Worm (Caenorhabditis elegans) whole organism, young adult: ENCODE data around the gene Y51H7C.13.

Experiments used
- B0261.1 ChIP-seq: sonication (generic microtip); optimal IDR thresholded peaks from 2 replicates; lab custom pipeline; 2016; ENCODE audit warnings: mild to moderate bottlenecking, missing genetic modification characterization, moderate library complexity, missing compliant biosample characterization
- C17E4.6 ChIP-seq: fragments of 200-800 bp; sonication (Bioruptor generic); IDR thresholded peaks from 2 replicates; pipeline ENCODE4 v1.3.6; 2022; ENCODE audit warnings: missing genetic modification reagents, missing genetic modification characterization, missing compliant biosample characterization
- F23B12.7 ChIP-seq: sonication (generic microtip); optimal IDR thresholded peaks from 2 replicates; lab custom pipeline; 2017; ENCODE audit warnings: missing genetic modification characterization, mild to moderate bottlenecking, missing compliant biosample characterization, antibody characterized with exemption, moderate library complexity; ENCODE audit not compliant: insufficient read depth
- F52B5.7 ChIP-seq: sonication (generic microtip); optimal IDR thresholded peaks from 2 replicates; lab custom pipeline; 2016; ENCODE audit warnings: mild to moderate bottlenecking, missing genetic modification characterization, missing compliant biosample characterization
- F55B11.4 ChIP-seq: sonication (generic microtip); optimal IDR thresholded peaks from 2 replicates; lab custom pipeline; 2016; ENCODE audit warnings: missing compliant biosample characterization, missing genetic modification characterization, borderline replicate concordance; ENCODE audit not compliant: insufficient read depth
- F57A8.1 ChIP-seq: fragments of 200-800 bp; sonication (Bioruptor generic); optimal IDR thresholded peaks from 2 replicates; lab custom pipeline; 2018; ENCODE audit warnings: mild to moderate bottlenecking, missing genetic modification characterization, moderate library complexity, missing compliant biosample characterization
- F57C9.4 ChIP-seq: sonication (generic microtip); optimal IDR thresholded peaks from 2 replicates; lab custom pipeline; 2017; ENCODE audit warnings: mild to moderate bottlenecking, missing genetic modification characterization, missing compliant biosample characterization
- Y53F4B.3 ChIP-seq: fragments of 200-800 bp; sonication (Bioruptor generic); IDR thresholded peaks from 2 replicates; pipeline ENCODE4 v1.3.6; 2022; ENCODE audit warnings: missing genetic modification reagents, missing genetic modification characterization, missing compliant biosample characterization
- Y53G8AR.9 ChIP-seq: fragments of 200-800 bp; sonication (Bioruptor generic); conservative IDR thresholded peaks from 2 replicates; pipeline ENCODE4 v1.3.6; 2022; ENCODE audit warnings: missing genetic modification reagents, missing genetic modification characterization, missing compliant biosample characterization
- Y56A3A.18 ChIP-seq: fragments of 200-800 bp; sonication (Bioruptor generic); IDR thresholded peaks from 2 replicates; pipeline ENCODE4 v1.3.6; 2022; ENCODE audit warnings: missing genetic modification reagents, missing genetic modification characterization, missing compliant biosample characterization
- akir-1 ChIP-seq: fragments of 200-800 bp; sonication (Bioruptor generic); optimal IDR thresholded peaks from 2 replicates; lab custom pipeline; 2018; ENCODE audit warnings: mild to moderate bottlenecking, missing genetic modification characterization, moderate library complexity, missing compliant biosample characterization
- ama-1 ChIP-seq, 3 experiments: fragments of 150-350 bp in 1 of 3; sonication (generic microtip) in 2 of 3; optimal IDR thresholded peaks; 2 replicates each; lab custom pipeline; 2014 to 2018; ENCODE audit warnings: missing biosample characterization in 2 of 3, missing genetic modification characterization in 2 of 3, missing genetic modification reagents in 2 of 3
- aptf-2 ChIP-seq: fragments of 200-800 bp; sonication (Bioruptor generic); conservative IDR thresholded peaks from 2 replicates; pipeline ENCODE4 v1.3.6; 2022; ENCODE audit warnings: missing genetic modification reagents, missing genetic modification characterization, missing compliant biosample characterization
- aptf-3 ChIP-seq: fragments of 200-800 bp; sonication (Bioruptor generic); IDR thresholded peaks from 2 replicates; pipeline ENCODE4 v1.3.6; 2022; ENCODE audit warnings: missing genetic modification characterization, missing compliant biosample characterization
- attf-5 ChIP-seq: fragments of 200-800 bp; sonication (Bioruptor generic); optimal IDR thresholded peaks from 2 replicates; lab custom pipeline; 2018; ENCODE audit warnings: mild to moderate bottlenecking, missing genetic modification characterization, missing compliant biosample characterization
- attf-6 ChIP-seq: fragments of 200-800 bp; sonication (Bioruptor generic); IDR thresholded peaks from 2 replicates; pipeline ENCODE4 v1.3.6; 2022; ENCODE audit warnings: missing genetic modification reagents, missing genetic modification characterization, missing compliant biosample characterization
- bed-1 ChIP-seq: fragments of 200-800 bp; sonication (Bioruptor generic); IDR thresholded peaks from 2 replicates; pipeline ENCODE4 v1.3.6; 2022; ENCODE audit warnings: missing genetic modification reagents, missing genetic modification characterization, missing compliant biosample characterization
- bed-2 ChIP-seq: fragments of 200-800 bp; sonication (Bioruptor generic); IDR thresholded peaks from 2 replicates; pipeline ENCODE4 v1.3.6; 2022; ENCODE audit warnings: missing genetic modification reagents, missing genetic modification characterization, missing compliant biosample characterization
- ccch-3 ChIP-seq: fragments of 200-800 bp; sonication (Bioruptor generic); optimal IDR thresholded peaks from 2 replicates; lab custom pipeline; 2018; ENCODE audit warnings: mild to moderate bottlenecking, missing genetic modification characterization, missing compliant biosample characterization
- cebp-2 ChIP-seq: fragments of 200-800 bp; sonication (Bioruptor generic); IDR thresholded peaks from 2 replicates; pipeline ENCODE4 v1.3.6; 2022; ENCODE audit warnings: missing genetic modification characterization, missing compliant biosample characterization
- ceh-58 ChIP-seq: fragments of 200-800 bp; sonication (Bioruptor generic); IDR thresholded peaks from 2 replicates; pipeline ENCODE4 v1.3.6; 2022; ENCODE audit warnings: missing genetic modification characterization, missing compliant biosample characterization
- egl-18 ChIP-seq: fragments of 200-800 bp; sonication (Bioruptor generic); IDR thresholded peaks from 2 replicates; pipeline ENCODE4 v1.3.6; 2022; ENCODE audit warnings: missing genetic modification reagents, missing genetic modification characterization, missing compliant biosample characterization
- ekl-4 ChIP-seq: fragments of 200-800 bp; sonication (Bioruptor generic); IDR thresholded peaks from 2 replicates; pipeline ENCODE4 v1.3.6; 2022; ENCODE audit warnings: missing genetic modification reagents, missing genetic modification characterization, missing compliant biosample characterization
- fkh-3 ChIP-seq: sonication (generic microtip); optimal IDR thresholded peaks from 2 replicates; lab custom pipeline; 2016; ENCODE audit warnings: mild to moderate bottlenecking, missing genetic modification characterization, missing compliant biosample characterization
- hlh-12 ChIP-seq: sonication (generic microtip); optimal IDR thresholded peaks from 2 replicates; lab custom pipeline; 2016; ENCODE audit warnings: missing genetic modification characterization, missing compliant biosample characterization
- hmg-1.2 ChIP-seq: fragments of 200-800 bp; sonication (Bioruptor generic); IDR thresholded peaks from 2 replicates; pipeline ENCODE4 v1.3.6; 2022; ENCODE audit warnings: missing genetic modification reagents, missing genetic modification characterization, missing compliant biosample characterization
- hrde-1 ChIP-seq: sonication (generic microtip); optimal IDR thresholded peaks from 2 replicates; lab custom pipeline; 2016; ENCODE audit warnings: missing genetic modification characterization, mild to moderate bottlenecking, missing compliant biosample characterization, moderate library complexity, missing genotype, missing genetic modification reagents, borderline replicate concordance
- hsf-1 ChIP-seq: fragments of 200-800 bp; sonication (Bioruptor generic); IDR thresholded peaks from 2 replicates; pipeline ENCODE4 v1.3.6; 2022; ENCODE audit warnings: missing genetic modification reagents, missing genetic modification characterization, missing compliant biosample characterization
- lin-26 ChIP-seq: fragments of 200-800 bp; sonication (Bioruptor generic); IDR thresholded peaks from 2 replicates; pipeline ENCODE4 v1.3.6; 2022; ENCODE audit warnings: missing genetic modification reagents, missing genetic modification characterization, missing compliant biosample characterization
- lin-54 ChIP-seq: fragments of 200-800 bp; sonication (Bioruptor generic); optimal IDR thresholded peaks from 2 replicates; lab custom pipeline; 2018; ENCODE audit warnings: mild to moderate bottlenecking, missing genetic modification characterization, missing compliant biosample characterization
- lir-1 ChIP-seq: fragments of 200-800 bp; sonication (Bioruptor generic); conservative IDR thresholded peaks from 2 replicates; pipeline ENCODE4 v1.3.6; 2022; ENCODE audit warnings: missing genetic modification reagents, missing genetic modification characterization, missing compliant biosample characterization
- lsy-27 ChIP-seq: sonication (generic microtip); optimal IDR thresholded peaks from 2 replicates; lab custom pipeline; 2017; ENCODE audit warnings: missing genetic modification characterization, mild to moderate bottlenecking, missing compliant biosample characterization, antibody characterized with exemption, missing genotype, borderline replicate concordance; ENCODE audit not compliant: insufficient read depth
- madf-10 ChIP-seq: sonication (generic microtip); optimal IDR thresholded peaks from 2 replicates; lab custom pipeline; 2016; ENCODE audit warnings: mild to moderate bottlenecking, missing genetic modification characterization, missing compliant biosample characterization
- madf-8 ChIP-seq: fragments of 200-800 bp; sonication (Bioruptor generic); conservative IDR thresholded peaks from 2 replicates; pipeline ENCODE4 v1.3.6; 2022; ENCODE audit warnings: missing genetic modification reagents, missing genetic modification characterization, missing compliant biosample characterization
- mes-4 ChIP-seq: sonication (generic microtip); optimal IDR thresholded peaks from 2 replicates; lab custom pipeline; 2016; ENCODE audit warnings: missing genotype, missing genetic modification characterization, missing compliant biosample characterization
- nhr-179 ChIP-seq: sonication (generic microtip); optimal IDR thresholded peaks from 2 replicates; lab custom pipeline; 2016; ENCODE audit warnings: mild to moderate bottlenecking, missing genetic modification characterization, missing compliant biosample characterization
- nhr-90 ChIP-seq: sonication (generic microtip); optimal IDR thresholded peaks from 2 replicates; lab custom pipeline; 2016; ENCODE audit warnings: missing genotype, mild to moderate bottlenecking, missing genetic modification characterization, missing compliant biosample characterization
- pbrm-1 ChIP-seq: fragments of 200-800 bp; sonication (Bioruptor generic); IDR thresholded peaks from 2 replicates; pipeline ENCODE4 v1.3.6; 2022; ENCODE audit warnings: missing genetic modification reagents, missing genetic modification characterization, missing compliant biosample characterization
- repo-1 ChIP-seq: sonication (generic microtip); optimal IDR thresholded peaks from 2 replicates; lab custom pipeline; 2017; ENCODE audit warnings: mild to moderate bottlenecking, missing genetic modification characterization, missing compliant biosample characterization
- sdz-38 ChIP-seq: sonication (generic microtip); optimal IDR thresholded peaks from 2 replicates; lab custom pipeline; 2016; ENCODE audit warnings: missing genotype, missing genetic modification characterization, missing compliant biosample characterization
- snpc-3.4 ChIP-seq: sonication (generic microtip); optimal IDR thresholded peaks from 2 replicates; lab custom pipeline; 2017; ENCODE audit warnings: missing genetic modification characterization, mild to moderate bottlenecking, missing compliant biosample characterization, antibody characterized with exemption, moderate library complexity, missing genotype, missing genetic modification reagents
- snpc-4 ChIP-seq, 5 experiments: fragments of 150-350 bp in 1 of 5; sonication (generic microtip) in 4 of 5; optimal IDR thresholded peaks; 2 replicates each; lab custom pipeline; 2014 to 2018; ENCODE audit warnings: missing genetic modification characterization in 5 of 5, missing biosample characterization in 3 of 5, antibody characterized with exemption in 2 of 5, mild to moderate bottlenecking in 2 of 5, missing compliant biosample characterization in 2 of 5, missing genotype in 2 of 5, moderate library complexity in 2 of 5, missing genetic modification reagents in 1 of 5
- tlf-1 ChIP-seq: fragments of 200-800 bp; sonication (Bioruptor generic); optimal IDR thresholded peaks from 2 replicates; lab custom pipeline; 2018; ENCODE audit warnings: mild to moderate bottlenecking, missing genetic modification characterization, missing compliant biosample characterization
- ztf-22 ChIP-seq: fragments of 200-800 bp; sonication (Bioruptor generic); optimal IDR thresholded peaks from 2 replicates; lab custom pipeline; 2018; ENCODE audit warnings: mild to moderate bottlenecking, missing genetic modification characterization, moderate library complexity, missing compliant biosample characterization
- ztf-28 ChIP-seq: fragments of 200-800 bp; sonication (Bioruptor generic); IDR thresholded peaks from 2 replicates; pipeline ENCODE4 v1.3.6; 2022; ENCODE audit warnings: missing genetic modification reagents, missing genetic modification characterization, missing compliant biosample characterization
- ztf-3 ChIP-seq: fragments of 200-800 bp; sonication (Bioruptor generic); optimal IDR thresholded peaks from 2 replicates; lab custom pipeline; 2018; ENCODE audit warnings: mild to moderate bottlenecking, missing genetic modification characterization, missing compliant biosample characterization

Y51H7C.13 gene

DNA sequence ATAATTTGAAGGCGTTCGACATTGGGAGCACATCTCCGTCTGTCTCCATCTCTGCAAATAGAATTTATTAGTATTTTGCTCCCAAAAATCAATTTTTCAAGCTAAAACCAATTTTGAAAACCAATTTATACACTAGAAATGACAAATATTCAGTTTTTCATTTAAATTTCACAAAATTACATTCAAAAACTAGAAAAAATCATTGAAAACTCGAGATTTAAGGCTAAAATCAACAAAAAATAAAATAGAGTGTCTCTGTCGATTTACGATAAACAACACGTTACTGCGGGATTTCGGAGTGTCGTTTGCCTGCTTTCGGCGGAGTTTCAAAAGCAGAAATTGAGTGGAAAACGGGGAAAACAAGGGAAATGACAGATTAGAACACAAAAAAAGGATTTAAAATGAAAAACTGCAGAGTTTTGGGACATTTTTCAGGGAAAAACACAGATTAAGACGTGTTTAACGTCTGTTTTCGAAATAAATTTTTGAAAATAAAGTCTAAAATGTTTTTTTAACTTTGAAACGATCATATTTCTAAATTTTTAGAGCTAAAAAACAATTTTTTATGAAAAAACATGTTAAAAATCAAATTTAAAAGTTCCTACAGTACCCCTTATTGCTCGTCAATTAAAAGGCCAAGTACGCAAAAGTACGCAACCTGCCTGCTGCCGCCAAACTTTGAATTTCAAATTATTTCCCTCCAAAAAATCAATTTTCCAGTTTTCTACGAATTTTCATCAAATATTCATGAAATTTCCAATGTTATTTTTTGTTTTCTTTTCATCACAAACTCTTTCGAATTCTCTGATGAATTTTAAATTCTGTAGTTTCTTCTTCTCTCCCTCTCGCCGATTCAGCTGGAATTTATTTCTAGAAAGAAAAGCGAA lies 28.7 kb downstream of the Y51H7C.13 start, which contains the start of gene nol-6 (continued):
- TF ChIP-seq hsf-1 (GFP tag; lab: Robert Waterston, UW) (no peak), Y53F4B.3 (no peak), F57C9.4 (tag; lab: Kevin White, UChicago) (no peak), cebp-2 (GFP tag; lab: Robert Waterston, UW) (no peak), hmg-1.2 (GFP tag; lab: Robert Waterston, UW) (peak; percentile 6; the same call in 1 of the 2 replicates), ceh-58 (GFP tag; lab: Robert Waterston, UW) (no peak), ccch-3 (GFP tag; lab: Kevin White, UChicago) (no peak), egl-18 (GFP tag; lab: Robert Waterston, UW) (no peak), F55B11.4 (no peak), ekl-4 (GFP tag; lab: Robert Waterston, UW) (no peak), ztf-3 (GFP tag; lab: Kevin White, UChicago) (no peak), snpc-4 (GFP tag; optimal IDR thresholded peaks at IDR 0.05; lab: Kevin White, UChicago) (no peak), snpc-4 (tag; optimal IDR thresholded peaks at IDR 0.05; lab: Kevin White, UChicago) (no peak), lsy-27 (tag; lab: Kevin White, UChicago) (no peak), F52B5.7 (no peak), lir-1 (GFP tag; lab: Robert Waterston, UW) (no peak), madf-8 (GFP tag; lab: Robert Waterston, UW) (peak; percentile 70), mes-4 (no peak), F23B12.7 (tag; lab: Kevin White, UChicago) (no peak), lin-54 (GFP tag; lab: Kevin White, UChicago) (peak; percentile 30), aptf-2 (GFP tag; lab: Robert Waterston, UW) (no peak), fkh-3 (tag; lab: Kevin White, UChicago) (no peak), F57A8.1 (GFP tag; lab: Kevin White, UChicago) (no peak), nhr-179 (tag; lab: Kevin White, UChicago) (no peak), attf-6 (no peak), nhr-90 (tag; lab: Kevin White, UChicago) (no peak), attf-5 (GFP tag; lab: Kevin White, UChicago) (no peak), ztf-28 (GFP tag; lab: Robert Waterston, UW) (no peak), lin-26 (GFP tag; lab: Robert Waterston, UW) (no peak), Y56A3A.18 (GFP tag; lab: Robert Waterston, UW) (no peak), bed-1 (GFP tag; lab: Robert Waterston, UW) (no peak), ama-1 (optimal IDR thresholded peaks at IDR 0.05; lab: Kevin White, UChicago) (no peak), ama-1 (GFP tag; optimal IDR thresholded peaks at IDR 0.05; lab: Kevin White, UChicago) (no peak), repo-1 (no peak), tlf-1 (no peak), B0261.1 (tag; lab: Kevin White, UChicago) (no peak), C17E4.6 (GFP tag; lab: Robert Waterston, UW) (no peak), hlh-12 (tag; lab: Kevin White, UChicago) (no peak), bed-2 (GFP tag; lab: Robert Waterston, UW) (no peak), aptf-3 (GFP tag; lab: Robert Waterston, UW) (no peak), pbrm-1 (no peak), Y53G8AR.9 (GFP tag; lab: Robert Waterston, UW) (no peak), madf-10 (tag; lab: Kevin White, UChicago) (no peak), sdz-38 (tag; lab: Kevin White, UChicago) (no peak), snpc-3.4 (tag; lab: Kevin White, UChicago) (peak; percentile 35), ztf-22 (no peak), hrde-1 (tag; lab: Kevin White, UChicago) (no peak), akir-1 (GFP tag; lab: Kevin White, UChicago) (no peak)
